Worm (Caenorhabditis elegans) whole organism, young adult: ENCODE results near the gene dmsr-10.

ENCODE experiments used
- B0035.1 ChIP-seq: sonication (generic microtip); optimal IDR thresholded peaks from 2 replicates; lab custom pipeline; 2016; ENCODE audit warnings: missing genetic modification characterization, mild to moderate bottlenecking, missing compliant biosample characterization, missing genotype, missing genetic modification reagents
- B0261.1 ChIP-seq: sonication (generic microtip); optimal IDR thresholded peaks from 2 replicates; lab custom pipeline; 2016; ENCODE audit warnings: mild to moderate bottlenecking, missing genetic modification characterization, moderate library complexity, missing compliant biosample characterization
- B0336.3 ChIP-seq: fragments of 200-800 bp; sonication (Bioruptor generic); IDR thresholded peaks from 2 replicates; pipeline ENCODE4 v1.3.6; 2022; ENCODE audit warnings: missing genetic modification characterization, missing compliant biosample characterization
- F22D6.2 ChIP-seq: sonication (generic microtip); optimal IDR thresholded peaks from 2 replicates; lab custom pipeline; 2016; ENCODE audit warnings: mild to moderate bottlenecking, missing genetic modification characterization, missing compliant biosample characterization
- F37B4.10 ChIP-seq: fragments of 200-800 bp; sonication (Bioruptor generic); IDR thresholded peaks from 2 replicates; pipeline ENCODE4 v1.3.6; 2022; ENCODE audit warnings: missing genetic modification characterization, missing compliant biosample characterization
- K12H6.12 ChIP-seq: fragments of 200-800 bp; sonication (Bioruptor generic); optimal IDR thresholded peaks from 2 replicates; lab custom pipeline; 2018; ENCODE audit warnings: mild to moderate bottlenecking, missing genetic modification characterization, missing compliant biosample characterization
- Y79H2A.3 ChIP-seq: fragments of 200-800 bp; sonication (Bioruptor generic); conservative IDR thresholded peaks from 2 replicates; pipeline ENCODE4 v1.3.6; 2022; ENCODE audit warnings: missing genetic modification reagents, missing genetic modification characterization, missing compliant biosample characterization
- akir-1 ChIP-seq: fragments of 200-800 bp; sonication (Bioruptor generic); optimal IDR thresholded peaks from 2 replicates; lab custom pipeline; 2018; ENCODE audit warnings: mild to moderate bottlenecking, missing genetic modification characterization, moderate library complexity, missing compliant biosample characterization
- ama-1 ChIP-seq, 3 experiments: fragments of 150-350 bp in 1 of 3; sonication (generic microtip) in 2 of 3; optimal IDR thresholded peaks; 2 replicates each; lab custom pipeline; 2014 to 2018; ENCODE audit warnings: missing biosample characterization in 2 of 3, missing genetic modification characterization in 2 of 3, missing genetic modification reagents in 2 of 3
- attf-3 ChIP-seq: fragments of 200-800 bp; sonication (Bioruptor generic); conservative IDR thresholded peaks from 2 replicates; pipeline ENCODE4 v1.3.6; 2022; ENCODE audit warnings: missing genetic modification reagents, missing genetic modification characterization, missing compliant biosample characterization
- ccch-3 ChIP-seq: fragments of 200-800 bp; sonication (Bioruptor generic); optimal IDR thresholded peaks from 2 replicates; lab custom pipeline; 2018; ENCODE audit warnings: mild to moderate bottlenecking, missing genetic modification characterization, missing compliant biosample characterization
- ceh-27 ChIP-seq: fragments of 200-800 bp; sonication (Bioruptor generic); optimal IDR thresholded peaks from 2 replicates; lab custom pipeline; 2018; ENCODE audit warnings: mild to moderate bottlenecking, missing genetic modification characterization, moderate library complexity, missing compliant biosample characterization
- ceh-79 ChIP-seq: sonication (generic microtip); optimal IDR thresholded peaks from 2 replicates; lab custom pipeline; 2017; ENCODE audit warnings: mild to moderate bottlenecking, missing genetic modification characterization, missing compliant biosample characterization
- dox-1 ChIP-seq: fragments of 200-800 bp; sonication (Bioruptor generic); IDR thresholded peaks from 2 replicates; pipeline ENCODE4 v1.3.6; 2022; ENCODE audit warnings: missing genetic modification reagents, missing genetic modification characterization, missing compliant biosample characterization
- dpl-1 ChIP-seq: fragments of 150-350 bp; optimal IDR thresholded peaks from 2 replicates; lab custom pipeline; 2014; ENCODE audit warnings: missing biosample characterization, missing genetic modification reagents, missing genetic modification characterization
- efl-1 ChIP-seq: fragments of 150-350 bp; optimal IDR thresholded peaks from 2 replicates; lab custom pipeline; 2014; ENCODE audit warnings: missing biosample characterization, missing genetic modification reagents, missing genetic modification characterization
- hmg-20 ChIP-seq: fragments of 200-800 bp; sonication (Bioruptor generic); IDR thresholded peaks from 2 replicates; pipeline ENCODE4 v1.3.6; 2022; ENCODE audit warnings: missing genetic modification reagents, missing genetic modification characterization, missing compliant biosample characterization
- hsf-1 ChIP-seq: fragments of 200-800 bp; sonication (Bioruptor generic); IDR thresholded peaks from 2 replicates; pipeline ENCODE4 v1.3.6; 2022; ENCODE audit warnings: missing genetic modification reagents, missing genetic modification characterization, missing compliant biosample characterization
- lin-54 ChIP-seq: fragments of 200-800 bp; sonication (Bioruptor generic); optimal IDR thresholded peaks from 2 replicates; lab custom pipeline; 2018; ENCODE audit warnings: mild to moderate bottlenecking, missing genetic modification characterization, missing compliant biosample characterization
- lsl-1 ChIP-seq: fragments of 200-800 bp; sonication (Bioruptor generic); optimal IDR thresholded peaks from 2 replicates; lab custom pipeline; 2018; ENCODE audit warnings: mild to moderate bottlenecking, missing genetic modification characterization, moderate library complexity, missing compliant biosample characterization
- madf-6 ChIP-seq: fragments of 200-800 bp; sonication (Bioruptor generic); IDR thresholded peaks from 2 replicates; pipeline ENCODE4 v1.3.6; 2022; ENCODE audit warnings: missing genetic modification reagents, missing genetic modification characterization, missing compliant biosample characterization
- nfya-2 ChIP-seq: fragments of 200-800 bp; sonication (Bioruptor generic); IDR thresholded peaks from 2 replicates; pipeline ENCODE4 v1.3.6; 2022; ENCODE audit warnings: missing genetic modification reagents, missing genetic modification characterization, missing compliant biosample characterization
- nhr-120 ChIP-seq: fragments of 200-800 bp; sonication (Bioruptor generic); IDR thresholded peaks from 2 replicates; pipeline ENCODE4 v1.3.6; 2022; ENCODE audit warnings: missing genetic modification characterization, missing compliant biosample characterization
- nhr-90 ChIP-seq: sonication (generic microtip); optimal IDR thresholded peaks from 2 replicates; lab custom pipeline; 2016; ENCODE audit warnings: missing genotype, mild to moderate bottlenecking, missing genetic modification characterization, missing compliant biosample characterization
- rcor-1 ChIP-seq: fragments of 200-800 bp; sonication (Bioruptor generic); IDR thresholded peaks from 2 replicates; pipeline ENCODE4 v1.3.6; 2022; ENCODE audit warnings: missing genetic modification reagents, missing genetic modification characterization, missing compliant biosample characterization
- snpc-4 ChIP-seq, 5 experiments: fragments of 150-350 bp in 1 of 5; sonication (generic microtip) in 4 of 5; optimal IDR thresholded peaks; 2 replicates each; lab custom pipeline; 2014 to 2018; ENCODE audit warnings: missing genetic modification characterization in 5 of 5, missing biosample characterization in 3 of 5, antibody characterized with exemption in 2 of 5, mild to moderate bottlenecking in 2 of 5, missing compliant biosample characterization in 2 of 5, missing genotype in 2 of 5, moderate library complexity in 2 of 5, missing genetic modification reagents in 1 of 5
- zfh-2 ChIP-seq: fragments of 200-800 bp; sonication (Bioruptor generic); conservative IDR thresholded peaks from 2 replicates; pipeline ENCODE4 v1.3.6; 2022; ENCODE audit warnings: missing genetic modification reagents, missing genetic modification characterization, missing compliant biosample characterization
- ztf-18 ChIP-seq: sonication (generic microtip); optimal IDR thresholded peaks from 2 replicates; lab custom pipeline; 2016; ENCODE audit warnings: missing genotype, mild to moderate bottlenecking, missing genetic modification characterization, missing compliant biosample characterization
- ztf-22 ChIP-seq: fragments of 200-800 bp; sonication (Bioruptor generic); optimal IDR thresholded peaks from 2 replicates; lab custom pipeline; 2018; ENCODE audit warnings: mild to moderate bottlenecking, missing genetic modification characterization, moderate library complexity, missing compliant biosample characterization
- ztf-25 ChIP-seq: fragments of 200-800 bp; sonication (Bioruptor generic); IDR thresholded peaks from 2 replicates; pipeline ENCODE4 v1.3.6; 2022; ENCODE audit warnings: missing genetic modification reagents, missing genetic modification characterization, missing compliant biosample characterization
- ztf-26 ChIP-seq: sonication (generic microtip); optimal IDR thresholded peaks from 2 replicates; lab custom pipeline; 2017; ENCODE audit warnings: missing genetic modification characterization, missing compliant biosample characterization

dmsr-10 gene

DNA sequence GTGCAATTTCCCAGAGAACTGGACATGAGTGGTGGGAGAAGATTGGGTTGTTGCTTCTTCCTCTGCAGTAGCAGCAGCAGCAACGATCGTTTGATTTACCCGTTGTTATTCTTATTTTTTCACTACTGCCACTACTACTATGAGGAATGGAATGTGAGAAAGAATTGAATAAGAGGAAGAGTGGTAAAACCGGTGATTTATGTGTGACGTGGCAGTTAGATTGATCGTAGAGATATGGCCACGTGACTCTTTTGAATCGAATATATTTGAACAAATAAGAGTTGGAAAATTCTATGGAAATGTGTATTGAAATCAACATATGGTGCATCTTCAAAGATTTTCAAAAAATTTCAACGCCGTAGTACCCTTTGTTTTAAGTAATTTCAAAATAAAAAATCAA, 5.5 kb downstream of the dmsr-10 start:
- no peak for TF ChIP-seq ztf-22 (GFP tag; lab: Kevin White, UChicago)
- TF ChIP-seq ztf-25 = no peak

DNA sequence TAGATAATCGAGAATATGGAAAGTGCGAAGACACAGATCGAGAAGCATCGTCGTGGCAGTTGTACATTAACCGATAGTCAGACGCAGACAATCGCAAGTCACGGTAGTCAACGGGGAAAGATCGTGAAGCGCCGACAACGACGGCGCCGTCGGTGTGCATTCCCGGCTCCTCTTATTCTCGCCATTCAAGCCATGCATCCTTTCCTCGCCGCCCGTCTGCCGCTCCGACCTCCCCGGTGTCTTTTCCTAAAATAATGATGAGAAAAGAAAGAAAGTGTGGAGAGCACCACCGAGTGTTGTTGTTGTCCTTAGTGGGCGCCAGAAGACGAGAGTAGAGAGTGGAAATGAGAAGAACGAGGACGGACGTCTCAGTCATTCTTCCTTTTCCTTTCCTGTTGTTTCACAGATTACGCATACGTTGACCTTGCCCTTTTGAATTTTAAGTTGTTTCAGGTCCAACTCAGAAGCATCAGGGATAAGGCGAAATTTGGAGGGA, 8.0 kb downstream of the dmsr-10 start, which contains the start of gene ZC404.1:
Gene ZC404.1 (plus strand): TSS at position 446 of the 496 bp plus-strand sequence.
- TF ChIP-seq akir-1 (GFP tag; lab: Kevin White, UChicago) (no peak), dox-1 (GFP tag; lab: Robert Waterston, UW) (0 out of 2 replicates have a peak, but pooled peaks have one; percentile 10), nhr-120 (no peak), nfya-2 (no peak), F22D6.2 (tag; lab: Kevin White, UChicago) (no peak), zfh-2 (GFP tag; lab: Robert Waterston, UW) (peak; percentile 92)
- TF ChIP-seq, all 124 proteins: peak for 2

DNA sequence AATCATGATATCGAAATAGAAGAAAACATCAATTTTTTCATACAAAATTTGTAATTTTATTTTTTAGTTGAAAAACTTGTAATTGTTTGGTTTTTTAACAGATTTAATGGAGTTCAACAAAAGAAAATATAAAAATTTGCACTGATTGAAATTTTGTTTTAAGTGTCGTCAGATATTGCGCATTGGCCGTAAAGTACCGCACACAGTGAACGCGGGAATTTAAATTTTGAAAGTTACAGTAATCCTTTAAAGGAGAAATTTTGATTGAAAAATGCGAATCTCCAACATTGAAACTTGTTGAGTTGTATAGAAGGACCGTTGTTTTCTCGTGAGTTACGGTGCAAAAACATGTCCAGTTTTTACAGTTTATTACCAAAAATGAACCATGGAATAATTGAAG, 8.8 kb downstream of the dmsr-10 start:
- no peak for TF ChIP-seq ztf-26 (tag; lab: Kevin White, UChicago)
- peak; percentile 74 for TF ChIP-seq lin-54
- peak; percentile 80 for TF ChIP-seq efl-1 (GFP tag; lab: Kevin White, UChicago)
- TF ChIP-seq lsl-1 (GFP tag; lab: Kevin White, UChicago) = peak; percentile 45
- no peak for TF ChIP-seq ztf-18 (tag; lab: Kevin White, UChicago)
- peak; percentile 53; the same call in 1 of the 2 replicates for TF ChIP-seq madf-6 (GFP tag; lab: Robert Waterston, UW)
- TF ChIP-seq dpl-1 (GFP tag; lab: Kevin White, UChicago) = peak; percentile 29

ce11 chrV:6792565-6792964, 9.2 kb downstream of the dmsr-10 start, which contains the start of gene gck-2:
TSS of gene gck-2 (minus strand) at chrV:6792665.
- no peak for TF ChIP-seq ztf-26 (tag; lab: Kevin White, UChicago)
- TF ChIP-seq K12H6.12 = no peak
- no peak for TF ChIP-seq lin-54
- no peak for TF ChIP-seq ceh-79 (tag; lab: Kevin White, UChicago)
- no peak for TF ChIP-seq Y79H2A.3
- no peak for TF ChIP-seq F37B4.10 (GFP tag; lab: Robert Waterston, UW)
- TF ChIP-seq B0336.3 (GFP tag; lab: Robert Waterston, UW) = no peak
- no peak for TF ChIP-seq rcor-1 (GFP tag; lab: Robert Waterston, UW)
- no peak for TF ChIP-seq B0261.1 (tag; lab: Kevin White, UChicago)
- no peak for TF ChIP-seq ccch-3 (GFP tag; lab: Kevin White, UChicago)
- no peak for TF ChIP-seq ama-1 (optimal IDR thresholded peaks at IDR 0.05; lab: Kevin White, UChicago)
- TF ChIP-seq ama-1 (GFP tag; optimal IDR thresholded peaks at IDR 0.05; lab: Kevin White, UChicago) = no peak
- no peak for TF ChIP-seq attf-3
- no peak for TF ChIP-seq hsf-1
- no peak for TF ChIP-seq zfh-2 (GFP tag; lab: Robert Waterston, UW)
- no peak for TF ChIP-seq hmg-20 (GFP tag; lab: Robert Waterston, UW)
- no peak for TF ChIP-seq B0035.1 (tag; lab: Kevin White, UChicago)
- TF ChIP-seq snpc-4 (GFP tag; optimal IDR thresholded peaks at IDR 0.05; lab: Kevin White, UChicago) = no peak
- no peak for TF ChIP-seq snpc-4 (tag; optimal IDR thresholded peaks at IDR 0.05; lab: Kevin White, UChicago)
- TF ChIP-seq dox-1 (GFP tag; lab: Robert Waterston, UW) = no peak
- no peak for TF ChIP-seq nhr-90 (tag; lab: Kevin White, UChicago)
- TF ChIP-seq ceh-27 (GFP tag; lab: Kevin White, UChicago) = no peak
- TF ChIP-seq, all 124 proteins: peak for 0
